Fruit fly (Drosophila melanogaster): ENCODE measurements around the gene ImpE1.

DNA sequence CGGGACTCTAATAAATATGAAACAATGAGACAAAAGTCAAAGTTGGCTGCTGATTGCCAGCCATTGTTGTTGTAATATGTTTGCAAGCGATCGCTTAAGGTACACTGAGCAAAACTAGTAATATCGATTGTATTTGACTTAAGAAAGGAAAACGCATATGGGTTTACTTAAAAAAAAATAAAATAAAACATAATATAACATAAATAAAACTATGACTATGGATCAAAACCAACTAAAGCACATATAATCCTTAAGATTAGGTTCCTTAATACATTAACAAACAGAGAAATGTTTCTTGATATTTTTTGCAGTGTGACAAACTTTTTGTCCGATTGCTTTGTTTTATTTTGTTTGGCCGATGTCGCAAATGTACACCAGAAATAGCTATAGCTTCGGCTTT, 38.6 kb upstream of the ImpE1 start:
- TF ChIP-seq CG8478 (optimal IDR thresholded peaks at IDR 0.05): no peak
- no peak for TF ChIP-seq CTCF (optimal IDR thresholded peaks at IDR 0.05)
